Worm (Caenorhabditis elegans): ENCODE measurements around the gene try-14.
A peak's percentile ranks its signal among the peaks of the same experiment; 100 is the strongest.

The try-14 gene

ce11 chrX:7495491-7495890 lies at the start of gene try-14:
Gene try-14, minus strand, starts transcription at chrX:7495591.
- TF ChIP-seq mep-1 (tag; optimal IDR thresholded peaks at IDR 0.05) (no peak), egl-13 (tag; optimal IDR thresholded peaks at IDR 0.05) (no peak), mab-9 (GFP tag; IDR thresholded peaks at IDR 0.05) (no peak), snu-23 (GFP tag; optimal IDR thresholded peaks at IDR 0.05) (no peak)

- TF ChIP-seq lin-14 (GFP tag; optimal IDR thresholded peaks at IDR 0.05) (peak; percentile 7), unc-98 (GFP tag; IDR thresholded peaks at IDR 0.05) (no peak)
Observed at ce11 chrX:7541078-7541477, 45.7 kb upstream of the try-14 start.

- no peak for TF ChIP-seq nhr-11 (tag; optimal IDR thresholded peaks at IDR 0.05)
- TF ChIP-seq tlp-1 (tag; optimal IDR thresholded peaks at IDR 0.05), result no peak
- no peak for TF ChIP-seq aly-2 (tag; optimal IDR thresholded peaks at IDR 0.05)
- TF ChIP-seq zag-1 (tag; optimal IDR thresholded peaks at IDR 0.05), result no peak
- no peak for TF ChIP-seq ceh-90 (tag; optimal IDR thresholded peaks at IDR 0.05)
- TF ChIP-seq mdl-1 (tag; optimal IDR thresholded peaks at IDR 0.05), result no peak
- TF ChIP-seq zip-4 (GFP tag; optimal IDR thresholded peaks at IDR 0.05), result no peak
- no peak for TF ChIP-seq lin-35 (GFP tag; optimal IDR thresholded peaks at IDR 0.05)
- no peak for TF ChIP-seq irx-1 (tag; optimal IDR thresholded peaks at IDR 0.05)
- no peak for TF ChIP-seq ets-5 (GFP tag; IDR thresholded peaks at IDR 0.05)
Observed at ce11 chrX:7540033-7540432, 44.6 kb upstream of the try-14 start, which contains the start of gene glb-16. Gene glb-16, minus strand, starts transcription at chrX:7540133.

DNA sequence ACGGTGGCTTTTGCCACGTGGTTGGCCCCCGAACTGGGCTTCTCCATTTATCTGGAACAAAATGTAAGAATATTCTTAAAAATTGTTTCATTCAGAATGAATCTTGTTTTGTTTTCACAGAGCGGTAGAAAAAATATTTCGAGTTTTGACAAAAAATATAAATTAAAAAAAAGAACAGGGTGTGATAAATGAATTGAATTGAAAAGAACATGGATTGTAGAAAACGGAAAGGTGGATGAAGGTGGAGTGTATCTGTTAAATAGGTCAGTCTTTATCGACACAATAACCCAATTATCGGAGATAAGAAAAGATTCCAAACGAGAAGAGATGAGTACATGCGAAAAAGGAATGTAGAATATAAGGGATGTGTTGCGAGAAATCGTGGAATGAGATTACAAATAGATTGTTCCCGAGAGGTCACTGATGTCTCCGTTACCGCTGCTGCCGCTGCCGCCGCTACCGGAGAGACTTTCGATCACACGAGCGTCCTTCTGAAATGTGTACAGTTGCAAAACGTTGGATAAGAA lies 42.4 kb upstream of the try-14 start, which contains the start of gene dpy-7:
TSS of gene dpy-7 (minus strand) at position 51 of the 527 bp plus-strand sequence.
- no peak for TF ChIP-seq sup-37 (GFP tag; optimal IDR thresholded peaks at IDR 0.05)
- TF ChIP-seq mab-9 (GFP tag; IDR thresholded peaks at IDR 0.05), result no peak
- peak in 1 of 6 experiments; percentile 28 for TF ChIP-seq elt-3 (tag; optimal IDR thresholded peaks at IDR 0.05)
- peak; percentile 67 for TF ChIP-seq blmp-1 (tag; optimal IDR thresholded peaks at IDR 0.05)

- no peak for TF ChIP-seq nhr-77 (tag; optimal IDR thresholded peaks at IDR 0.05)
- no peak for TF ChIP-seq snpc-4 (tag; optimal IDR thresholded peaks at IDR 0.05)
- TF ChIP-seq sox-4 (tag; optimal IDR thresholded peaks at IDR 0.05), result no peak
- no peak for TF ChIP-seq C16A3.4 (tag; optimal IDR thresholded peaks at IDR 0.05)
- no peak for TF ChIP-seq nhr-76 (tag; optimal IDR thresholded peaks at IDR 0.05)
- no peak for TF ChIP-seq mep-1 (tag; optimal IDR thresholded peaks at IDR 0.05)
- TF ChIP-seq tbx-2 (tag; optimal IDR thresholded peaks at IDR 0.05), result no peak
- TF ChIP-seq fkh-8 (tag; optimal IDR thresholded peaks at IDR 0.05), result no peak
- no peak for TF ChIP-seq mef-2 (tag; optimal IDR thresholded peaks at IDR 0.05)
- no peak for TF ChIP-seq nhr-20 (tag; optimal IDR thresholded peaks at IDR 0.05)
- TF ChIP-seq mdl-1 (tag; optimal IDR thresholded peaks at IDR 0.05), result no peak
- no peak for TF ChIP-seq nhr-237 (tag; optimal IDR thresholded peaks at IDR 0.05)
- no peak for TF ChIP-seq Y116A8C.19 (tag; optimal IDR thresholded peaks at IDR 0.05; ENCODE audit: borderline replicate concordance)
- TF ChIP-seq lsy-2 (tag; optimal IDR thresholded peaks at IDR 0.05), result no peak
- no peak for TF ChIP-seq efl-1 (optimal IDR thresholded peaks at IDR 0.05)
- no peak for TF ChIP-seq efl-1 (GFP tag; optimal IDR thresholded peaks at IDR 0.05 in 1 of 2)
- no peak for TF ChIP-seq ceh-82 (tag; optimal IDR thresholded peaks at IDR 0.05)
Observed at ce11 chrX:7536869-7537268, 41.5 kb upstream of the try-14 start.

DNA sequence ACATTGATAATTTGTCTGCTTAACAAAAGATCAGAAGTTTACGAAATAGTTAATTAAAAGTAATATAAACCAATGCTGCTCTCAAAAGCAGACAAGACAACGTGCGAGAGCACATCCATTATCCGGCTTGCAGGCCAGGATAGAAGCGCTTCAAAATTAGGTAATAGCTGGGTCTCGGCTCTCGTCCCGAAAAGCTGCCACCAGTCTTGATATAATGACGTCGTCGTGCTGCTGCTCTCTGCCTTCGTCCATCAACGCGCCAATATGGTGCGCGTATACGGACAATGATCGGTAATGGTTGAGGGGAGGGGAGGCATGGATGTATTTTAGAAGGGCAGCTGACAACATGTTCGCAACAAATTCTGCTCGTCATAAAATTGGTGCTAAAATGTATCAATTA lies 39.1 kb upstream of the try-14 start:
- TF ChIP-seq mab-9 (GFP tag; IDR thresholded peaks at IDR 0.05), result no peak
- peak; percentile 71 for TF ChIP-seq ceh-63 (GFP tag; optimal IDR thresholded peaks at IDR 0.05)
